Worm (Caenorhabditis elegans) whole organism, L4/young adult: ENCODE data around the gene F13B12.4.

ENCODE experiments used
- W03F9.2 ChIP-seq: fragments of 150-350 bp; optimal IDR thresholded peaks from 2 replicates; lab custom pipeline; 2014; ENCODE audit warnings: missing biosample characterization, missing genetic modification characterization
- him-1 ChIP-seq: sonication (generic microtip); optimal IDR thresholded peaks from 2 replicates; lab custom pipeline; 2016; ENCODE audit warnings: missing genotype, missing genetic modification reagents, missing genetic modification characterization, missing compliant biosample characterization

DNA sequence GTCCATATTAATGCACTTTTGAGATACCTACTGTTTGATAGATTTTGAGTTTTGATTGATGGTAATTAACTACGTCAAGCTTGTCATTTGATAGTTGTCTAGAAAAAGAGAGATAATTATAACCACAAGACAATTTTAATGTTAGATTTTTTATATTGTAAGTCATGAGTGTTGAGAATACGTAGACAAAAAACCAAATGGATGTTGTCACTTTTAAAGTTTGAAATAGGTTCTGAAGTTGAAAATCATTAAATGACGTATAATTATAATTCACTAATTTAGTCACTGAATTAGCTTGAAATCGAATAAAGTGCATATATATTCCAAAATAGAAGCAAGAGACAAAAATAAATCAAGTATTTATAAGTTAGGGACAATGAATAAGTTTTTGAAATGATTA is 12.6 kb downstream of the F13B12.4 start:
- TF ChIP-seq him-1 (tag; lab: Kevin White, UChicago) (no peak), W03F9.2 (no peak)
